Worm (Caenorhabditis elegans) whole organism, late embryonic: ENCODE data around the gene pqn-63.

Experiments
- ceh-34 ChIP-seq: sonication (generic microtip); optimal IDR thresholded peaks from 2 replicates; lab custom pipeline; 2016; ENCODE audit warnings: mild to moderate bottlenecking, missing genetic modification characterization, missing compliant biosample characterization
- sdc-2 ChIP-seq: sonication (generic microtip); optimal IDR thresholded peaks from 2 replicates; lab custom pipeline; 2016; ENCODE audit warnings: missing genotype, missing genetic modification characterization, missing compliant biosample characterization

DNA sequence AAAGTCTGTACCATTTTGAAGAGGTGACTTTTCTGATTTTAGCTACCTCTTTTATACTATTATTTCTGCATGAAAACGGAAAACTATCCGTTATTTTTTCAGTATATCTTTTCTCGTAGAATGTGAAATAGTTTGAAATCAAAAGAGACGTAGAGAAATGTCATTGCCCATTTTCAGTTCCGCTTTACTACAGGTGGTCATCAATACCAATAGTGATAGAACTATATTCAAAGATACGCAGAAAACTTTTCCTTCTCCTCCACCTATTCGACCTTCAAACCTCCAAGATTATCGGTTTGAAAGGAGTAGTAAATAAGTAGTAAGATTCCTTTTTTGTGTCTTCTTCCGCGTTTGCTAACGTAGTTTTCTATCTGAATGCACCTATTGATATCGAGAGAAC is 17.5 kb downstream of the pqn-63 start, which contains the start of gene col-147:
- no peak for TF ChIP-seq sdc-2 (tag; lab: Kevin White, UChicago)
- no peak for TF ChIP-seq ceh-34
